Worm (Caenorhabditis elegans) whole organism, early embryonic: ENCODE data around the gene str-238.

Experiments used
- B0310.2 ChIP-seq: sonication (generic microtip); optimal IDR thresholded peaks from 2 replicates; lab custom pipeline; 2016; ENCODE audit warnings: mild to moderate bottlenecking, missing genetic modification characterization, missing compliant biosample characterization
- F13C5.2 ChIP-seq: sonication (generic microtip); optimal IDR thresholded peaks from 2 replicates; lab custom pipeline; 2017; ENCODE audit warnings: mild to moderate bottlenecking, missing genetic modification characterization, inconsistent platforms, missing compliant biosample characterization
- aly-1 ChIP-seq: sonication (generic microtip); optimal IDR thresholded peaks from 2 replicates; lab custom pipeline; 2016; ENCODE audit warnings: missing genetic modification characterization, missing compliant biosample characterization
- ama-1 ChIP-seq: fragments of 150-350 bp; optimal IDR thresholded peaks from 2 replicates; lab custom pipeline; 2014
- ceh-13 ChIP-seq: fragments of 200-800 bp; sonication (Bioruptor generic); optimal IDR thresholded peaks from 2 replicates; lab custom pipeline; 2018; ENCODE audit warnings: mild to moderate bottlenecking, missing genetic modification characterization, missing compliant biosample characterization
- ceh-36 ChIP-seq: sonication (generic microtip); optimal IDR thresholded peaks from 2 replicates; lab custom pipeline; 2016; ENCODE audit warnings: missing genetic modification characterization, inconsistent platforms, missing compliant biosample characterization
- ets-7 ChIP-seq: sonication (generic microtip); optimal IDR thresholded peaks from 2 replicates; lab custom pipeline; 2016; ENCODE audit warnings: missing genotype, missing genetic modification characterization, missing compliant biosample characterization
- flt-1 ChIP-seq: fragments of 200-800 bp; sonication (Bioruptor generic); IDR thresholded peaks from 2 replicates; pipeline ENCODE4 v1.3.6; 2022; ENCODE audit warnings: missing genetic modification characterization, missing compliant biosample characterization
- hmbx-1 ChIP-seq: sonication (generic microtip); optimal IDR thresholded peaks from 2 replicates; lab custom pipeline; 2016; ENCODE audit warnings: mild to moderate bottlenecking, missing genetic modification characterization, missing compliant biosample characterization
- hmg-4 ChIP-seq: fragments of 200-800 bp; sonication (Bioruptor generic); optimal IDR thresholded peaks from 2 replicates; lab custom pipeline; 2018; ENCODE audit warnings: mild to moderate bottlenecking, missing genetic modification characterization, missing compliant biosample characterization
- hnd-1 ChIP-seq: sonication (generic microtip); optimal IDR thresholded peaks from 2 replicates; lab custom pipeline; 2016; ENCODE audit warnings: missing genetic modification characterization, missing compliant biosample characterization
- pes-1 ChIP-seq: fragments of 200-800 bp; sonication (Bioruptor generic); IDR thresholded peaks from 2 replicates; pipeline ENCODE4 v1.3.6; 2022; ENCODE audit warnings: missing genetic modification reagents, missing genetic modification characterization, missing compliant biosample characterization
- scrt-1 ChIP-seq: fragments of 200-800 bp; sonication (Bioruptor generic); IDR thresholded peaks from 2 replicates; pipeline ENCODE4 v1.3.6; 2022; ENCODE audit warnings: missing genetic modification characterization, missing compliant biosample characterization
- sea-1 ChIP-seq: fragments of 200-800 bp; sonication (Bioruptor generic); conservative IDR thresholded peaks from 2 replicates; pipeline ENCODE4 v1.3.6; 2022; ENCODE audit warnings: missing genetic modification characterization, missing compliant biosample characterization
- tbx-11 ChIP-seq: fragments of 200-800 bp; sonication (Bioruptor generic); IDR thresholded peaks from 2 replicates; pipeline ENCODE4 v1.3.6; 2022; ENCODE audit warnings: missing genetic modification characterization, missing compliant biosample characterization
- tbx-37 ChIP-seq: fragments of 200-800 bp; sonication (Bioruptor generic); conservative IDR thresholded peaks from 2 replicates; pipeline ENCODE4 v1.3.6; 2022; ENCODE audit warnings: missing genetic modification reagents, missing genetic modification characterization, missing compliant biosample characterization
- tra-4 ChIP-seq: sonication (generic microtip); optimal IDR thresholded peaks from 2 replicates; lab custom pipeline; 2017; ENCODE audit warnings: missing genetic modification characterization, missing compliant biosample characterization

str-238 gene

ce11 chrV:782432-782831 is 17.6 kb downstream of the str-238 start, which contains the start of gene srab-16:
srab-16 (plus strand) TSS chrV:782732.
- TF ChIP-seq flt-1 (GFP tag; lab: Robert Waterston, UW) (no peak), pes-1 (GFP tag; lab: Robert Waterston, UW) (no peak), tbx-37 (GFP tag; lab: Robert Waterston, UW) (no peak), hnd-1 (tag; lab: Kevin White, UChicago) (no peak), hmg-4 (GFP tag; lab: Kevin White, UChicago) (no peak), ama-1 (no peak), scrt-1 (GFP tag; lab: Robert Waterston, UW) (no peak), ets-7 (no peak), aly-1 (no peak), ceh-13 (GFP tag; lab: Kevin White, UChicago) (no peak), hmbx-1 (tag; lab: Kevin White, UChicago) (no peak), tbx-11 (GFP tag; lab: Robert Waterston, UW) (no peak), sea-1 (GFP tag; lab: Robert Waterston, UW) (no peak), ceh-36 (no peak)

DNA sequence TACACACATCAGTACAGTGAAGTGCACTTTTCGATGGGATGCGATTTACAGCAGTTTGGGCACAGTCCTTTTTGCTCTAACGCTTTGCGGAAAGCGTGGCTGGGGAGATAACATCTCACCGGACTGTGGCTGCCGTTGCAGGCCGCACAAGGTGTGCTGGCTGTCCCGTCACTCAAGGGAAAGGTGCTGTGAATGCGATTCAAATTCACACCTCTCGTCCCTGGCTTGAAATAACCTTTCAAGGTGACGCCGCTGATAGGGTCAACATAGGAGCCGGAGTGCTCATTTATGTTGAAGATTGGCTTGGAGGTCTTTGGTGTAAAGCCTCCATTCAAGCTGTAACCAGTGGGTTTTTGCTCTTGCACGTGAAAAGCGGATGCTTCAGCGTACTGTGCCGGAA is 29.3 kb downstream of the str-238 start:
- TF ChIP-seq tbx-37 (GFP tag; lab: Robert Waterston, UW) (no peak), sea-1 (GFP tag; lab: Robert Waterston, UW) (no peak), F13C5.2 (no peak), hnd-1 (tag; lab: Kevin White, UChicago) (no peak)

ce11 chrV:797241-797640 is 32.4 kb downstream of the str-238 start:
- TF ChIP-seq hmg-4 (GFP tag; lab: Kevin White, UChicago) (no peak), pes-1 (GFP tag; lab: Robert Waterston, UW) (no peak), flt-1 (GFP tag; lab: Robert Waterston, UW) (no peak), aly-1 (no peak), sea-1 (GFP tag; lab: Robert Waterston, UW) (no peak), ets-7 (no peak), ceh-13 (GFP tag; lab: Kevin White, UChicago) (no peak), tbx-11 (GFP tag; lab: Robert Waterston, UW) (no peak), scrt-1 (GFP tag; lab: Robert Waterston, UW) (no peak), F13C5.2 (no peak), hnd-1 (tag; lab: Kevin White, UChicago) (no peak), hmbx-1 (tag; lab: Kevin White, UChicago) (no peak)

ce11 chrV:800271-800670 is 35.4 kb downstream of the str-238 start:
- TF ChIP-seq ceh-36 (no peak), tbx-37 (GFP tag; lab: Robert Waterston, UW) (no peak), pes-1 (GFP tag; lab: Robert Waterston, UW) (no peak), hnd-1 (tag; lab: Kevin White, UChicago) (no peak), hmbx-1 (tag; lab: Kevin White, UChicago) (no peak), flt-1 (GFP tag; lab: Robert Waterston, UW) (no peak)

DNA sequence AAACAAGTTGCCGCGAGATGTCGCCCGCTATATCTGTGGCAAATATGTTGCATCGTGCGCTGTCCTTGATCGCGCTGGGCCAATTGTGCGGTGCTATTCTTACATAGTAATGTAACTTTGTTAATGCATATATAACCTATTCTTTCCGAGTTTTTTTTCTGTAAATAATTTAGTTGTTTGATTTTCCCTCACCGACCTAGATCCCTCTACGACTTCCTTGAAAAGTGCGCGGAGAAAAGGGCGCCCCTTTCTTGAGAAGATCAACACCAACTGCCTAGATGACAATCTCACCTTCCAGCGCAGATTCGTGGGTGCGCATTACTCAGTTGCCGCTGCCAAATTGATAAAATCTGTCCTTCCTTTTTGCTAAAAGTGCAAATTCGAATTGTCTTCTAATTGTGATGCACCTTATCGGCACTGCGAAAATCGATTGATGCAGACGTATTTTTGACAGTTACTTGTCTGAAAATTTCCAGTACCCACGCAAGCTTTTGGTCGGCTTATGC is 36.8 kb downstream of the str-238 start:
- TF ChIP-seq ceh-36 (no peak), hmg-4 (GFP tag; lab: Kevin White, UChicago) (no peak), aly-1 (no peak), flt-1 (GFP tag; lab: Robert Waterston, UW) (no peak), ets-7 (no peak), F13C5.2 (no peak), ceh-13 (GFP tag; lab: Kevin White, UChicago) (no peak), scrt-1 (GFP tag; lab: Robert Waterston, UW) (no peak), hmbx-1 (tag; lab: Kevin White, UChicago) (no peak), B0310.2 (tag; lab: Kevin White, UChicago) (no peak), hnd-1 (tag; lab: Kevin White, UChicago) (no peak), ama-1 (no peak), tbx-11 (GFP tag; lab: Robert Waterston, UW) (no peak)

ce11 chrV:802726-803125 is 37.9 kb downstream of the str-238 start:
- no peak for TF ChIP-seq tbx-37 (GFP tag; lab: Robert Waterston, UW)

DNA sequence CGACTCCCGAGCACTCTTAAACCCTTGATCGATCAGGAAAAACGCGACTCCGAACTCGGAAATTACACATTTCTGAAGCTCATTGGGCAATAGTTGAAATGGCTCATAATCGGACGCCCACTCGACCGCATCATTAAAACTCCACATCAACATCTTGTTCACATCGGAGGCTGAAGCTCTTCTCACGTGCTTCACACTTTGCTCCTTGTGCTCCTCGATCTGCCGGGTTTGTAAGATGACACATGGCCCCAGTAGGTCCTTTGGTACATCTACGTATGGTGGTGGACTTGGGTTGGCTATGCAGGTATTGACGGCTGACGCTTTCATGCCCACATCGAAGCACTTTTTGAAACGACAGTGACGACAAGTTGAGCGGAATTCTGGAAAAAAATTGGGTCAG is 38.6 kb downstream of the str-238 start:
- TF ChIP-seq tbx-11 (GFP tag; lab: Robert Waterston, UW) (no peak), scrt-1 (GFP tag; lab: Robert Waterston, UW) (no peak), tra-4 (tag; lab: Kevin White, UChicago) (no peak), sea-1 (GFP tag; lab: Robert Waterston, UW) (no peak), ets-7 (no peak), pes-1 (GFP tag; lab: Robert Waterston, UW) (no peak), B0310.2 (tag; lab: Kevin White, UChicago) (no peak), aly-1 (no peak), hmg-4 (GFP tag; lab: Kevin White, UChicago) (no peak), ama-1 (no peak)

DNA sequence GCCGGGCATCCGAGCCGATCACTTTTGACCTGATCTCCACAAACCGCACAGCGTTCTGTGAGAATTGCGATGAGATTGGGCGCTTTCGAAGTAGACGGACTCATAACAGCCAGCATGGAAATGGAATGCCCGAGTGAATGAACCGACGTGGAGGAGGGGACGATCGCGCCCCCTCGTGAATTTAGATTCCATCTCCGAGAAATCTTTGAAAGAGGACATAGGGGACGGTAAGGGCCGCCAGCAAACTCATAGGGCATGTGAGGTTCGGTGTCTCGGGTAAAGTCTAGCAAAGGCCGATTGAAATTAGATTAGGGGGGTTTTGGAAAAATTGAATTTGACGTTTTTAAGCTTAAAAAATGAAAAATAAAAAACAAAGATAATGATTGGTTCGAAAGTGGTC is 39.7 kb downstream of the str-238 start, which contains the start of gene nhr-270:
Gene nhr-270 (minus strand): TSS at position 257 of the 400 bp plus-strand sequence.
- TF ChIP-seq tbx-37 (GFP tag; lab: Robert Waterston, UW) (no peak), sea-1 (GFP tag; lab: Robert Waterston, UW) (no peak), ceh-36 (no peak), ama-1 (no peak), flt-1 (GFP tag; lab: Robert Waterston, UW) (no peak), hnd-1 (tag; lab: Kevin White, UChicago) (no peak), aly-1 (no peak), ceh-13 (GFP tag; lab: Kevin White, UChicago) (no peak), pes-1 (GFP tag; lab: Robert Waterston, UW) (no peak), hmg-4 (GFP tag; lab: Kevin White, UChicago) (no peak), tra-4 (tag; lab: Kevin White, UChicago) (no peak), scrt-1 (GFP tag; lab: Robert Waterston, UW) (no peak), tbx-11 (GFP tag; lab: Robert Waterston, UW) (no peak), F13C5.2 (no peak), B0310.2 (tag; lab: Kevin White, UChicago) (no peak), ets-7 (no peak), hmbx-1 (tag; lab: Kevin White, UChicago) (no peak)
